Fruit fly (Drosophila melanogaster) whole organism, embryonic: Measurements from ENCODE around the gene Est-Q.
A peak's percentile ranks its signal among the peaks of the same experiment; 100 is the strongest.

Experiments used
- Atf-2 ChIP-seq: fragments of 200-800 bp; sonication (Bioruptor generic); optimal IDR thresholded peaks from 2 replicates; lab custom pipeline; 2016; ENCODE audit warnings: missing biosample characterization, missing genetic modification characterization
- CG12299 ChIP-seq: fragments of 200-800 bp; sonication (Bioruptor generic); optimal IDR thresholded peaks from 2 replicates; lab custom pipeline; 2018; ENCODE audit warnings: missing biosample characterization, mild to moderate bottlenecking, missing genetic modification characterization
- CG1233 ChIP-seq: fragments of 200-800 bp; sonication (Bioruptor generic); optimal IDR thresholded peaks from 4 replicates; lab custom pipeline; 2018; ENCODE audit warnings: missing biosample characterization, mild to moderate bottlenecking, missing genetic modification characterization
- CG15269 ChIP-seq: fragments of 200-800 bp; sonication (Bioruptor generic); optimal IDR thresholded peaks from 2 replicates; lab custom pipeline; 2018; ENCODE audit warnings: missing biosample characterization, mild to moderate bottlenecking, missing genetic modification characterization, moderate library complexity
- CG15696 ChIP-seq: fragments of 200-800 bp; sonication (Bioruptor generic); optimal IDR thresholded peaks from 2 replicates; lab custom pipeline; 2019; ENCODE audit warnings: missing biosample characterization, mild to moderate bottlenecking, missing genetic modification characterization, moderate library complexity
- CG1603 ChIP-seq: fragments of 200-800 bp; sonication (Bioruptor generic); optimal IDR thresholded peaks from 2 replicates; lab custom pipeline; 2019; ENCODE audit warnings: missing biosample characterization, mild to moderate bottlenecking, missing genetic modification characterization, moderate library complexity
- CG16779 ChIP-seq: fragments of 200-800 bp; sonication (Bioruptor generic); IDR thresholded peaks from 2 replicates; pipeline ENCODE4 v1.3.6; 2022; ENCODE audit warnings: missing biosample characterization, missing genetic modification characterization
- CG17359 ChIP-seq: fragments of 200-800 bp; sonication (Bioruptor generic); optimal IDR thresholded peaks from 3 replicates; lab custom pipeline; 2018; ENCODE audit warnings: missing biosample characterization, mild to moderate bottlenecking, missing genetic modification characterization, moderate library complexity
- CG17612 ChIP-seq: fragments of 200-800 bp; sonication (Bioruptor generic); IDR thresholded peaks from 2 replicates; pipeline ENCODE4 v1.3.6; 2022; ENCODE audit warnings: missing biosample characterization, missing genetic modification characterization
- CG2889 ChIP-seq: fragments of 200-800 bp; sonication (Bioruptor generic); IDR thresholded peaks from 3 replicates; pipeline ENCODE4 v1.3.6; 2022; ENCODE audit warnings: missing biosample characterization, missing genetic modification characterization
- CG4617 ChIP-seq: fragments of 200-800 bp; sonication (Bioruptor generic); optimal IDR thresholded peaks from 3 replicates; lab custom pipeline; 2016; ENCODE audit warnings: missing biosample characterization, missing genetic modification characterization, borderline replicate concordance
- CG7271 ChIP-seq: fragments of 200-800 bp; sonication (Bioruptor generic); optimal IDR thresholded peaks from 2 replicates; lab custom pipeline; 2018; ENCODE audit warnings: missing biosample characterization, mild to moderate bottlenecking, missing genetic modification characterization, moderate library complexity
- CG7372 ChIP-seq: fragments of 200-800 bp; sonication (Bioruptor generic); IDR thresholded peaks from 2 replicates; pipeline ENCODE4 v1.3.6; 2022; ENCODE audit warnings: missing biosample characterization, missing genetic modification characterization
- CG7963 ChIP-seq: fragments of 200-800 bp; sonication (Bioruptor generic); IDR thresholded peaks from 3 replicates; pipeline ENCODE4 v1.3.6; 2022; ENCODE audit warnings: missing biosample characterization, missing genetic modification characterization; ENCODE audit not compliant: partially characterized antibody
- CG9609 ChIP-seq: fragments of 200-800 bp; sonication (Bioruptor generic); optimal IDR thresholded peaks from 3 replicates; lab custom pipeline; 2016; ENCODE audit warnings: missing biosample characterization, missing genetic modification characterization
- CG9817 ChIP-seq: fragments of 200-800 bp; sonication (Bioruptor generic); optimal IDR thresholded peaks from 2 replicates; lab custom pipeline; 2018; ENCODE audit warnings: missing biosample characterization, mild to moderate bottlenecking, missing genetic modification characterization, moderate library complexity
- D19B ChIP-seq: fragments of 200-800 bp; sonication (Bioruptor generic); optimal IDR thresholded peaks from 2 replicates; lab custom pipeline; 2017; ENCODE audit warnings: missing biosample characterization, mild to moderate bottlenecking, missing genetic modification characterization
- Doc3 ChIP-seq: fragments of 200-800 bp; sonication (Bioruptor generic); IDR thresholded peaks from 3 replicates; pipeline ENCODE4 v1.3.6; 2022; ENCODE audit warnings: missing biosample characterization, missing genetic modification characterization; ENCODE audit not compliant: partially characterized antibody
- HLH54F ChIP-seq: fragments of 200-800 bp; sonication (Bioruptor generic); optimal IDR thresholded peaks from 3 replicates; lab custom pipeline; 2016; ENCODE audit warnings: missing biosample characterization, missing genetic modification characterization
- MBD-R2 ChIP-seq: fragments of 200-800 bp; sonication (Bioruptor generic); IDR thresholded peaks from 2 replicates; pipeline ENCODE4 v1.3.6; 2022; ENCODE audit warnings: missing biosample characterization, missing genetic modification characterization
- Meics ChIP-seq: fragments of 200-800 bp; sonication (Bioruptor generic); optimal IDR thresholded peaks from 2 replicates; lab custom pipeline; 2017; ENCODE audit warnings: missing biosample characterization, mild to moderate bottlenecking, missing genetic modification characterization
- NfI ChIP-seq: fragments of 200-800 bp; sonication (Bioruptor generic); optimal IDR thresholded peaks from 3 replicates; lab custom pipeline; 2018; ENCODE audit warnings: missing biosample characterization, mild to moderate bottlenecking, missing genetic modification characterization, moderate library complexity
- Ptx1 ChIP-seq: fragments of 200-800 bp; sonication (Bioruptor generic); IDR thresholded peaks from 2 replicates; pipeline ENCODE4 v1.3.6; 2022; ENCODE audit warnings: missing biosample characterization, missing genetic modification characterization
- Sry-β ChIP-seq: fragments of 200-800 bp; sonication (Bioruptor generic); optimal IDR thresholded peaks from 2 replicates; lab custom pipeline; 2018; ENCODE audit warnings: missing biosample characterization, mild to moderate bottlenecking, missing genetic modification characterization, moderate library complexity
- Xbp1 ChIP-seq: fragments of 200-800 bp; sonication (Bioruptor generic); optimal IDR thresholded peaks from 3 replicates; lab custom pipeline; 2016; ENCODE audit warnings: missing biosample characterization, mild to moderate bottlenecking, missing genetic modification characterization
- aop ChIP-seq: fragments of 200-800 bp; sonication (Bioruptor generic); IDR thresholded peaks from 2 replicates; pipeline ENCODE4 v1.3.6; 2022; ENCODE audit warnings: missing biosample characterization, missing genetic modification characterization
- ash1 ChIP-seq: fragments of 200-800 bp; sonication (Bioruptor generic); optimal IDR thresholded peaks from 2 replicates; lab custom pipeline; 2018; ENCODE audit warnings: missing biosample characterization, mild to moderate bottlenecking, missing genetic modification characterization
- bigmax ChIP-seq: fragments of 200-800 bp; sonication (Bioruptor generic); optimal IDR thresholded peaks from 2 replicates; lab custom pipeline; 2018; ENCODE audit warnings: missing biosample characterization, mild to moderate bottlenecking, missing genetic modification characterization
- cwo ChIP-seq: fragments of 200-800 bp; sonication (Bioruptor generic); optimal IDR thresholded peaks from 3 replicates; lab custom pipeline; 2017; ENCODE audit warnings: missing biosample characterization, missing genetic modification characterization, mild to moderate bottlenecking, moderate library complexity, missing genetic modification reagents
- ems ChIP-seq: fragments of 200-800 bp; sonication (Bioruptor generic); optimal IDR thresholded peaks from 3 replicates; lab custom pipeline; 2016; ENCODE audit warnings: missing biosample characterization, missing genetic modification characterization
- exex ChIP-seq: fragments of 200-800 bp; sonication (Bioruptor generic); optimal IDR thresholded peaks from 4 replicates; lab custom pipeline; 2018; ENCODE audit warnings: missing biosample characterization, mild to moderate bottlenecking, missing genetic modification characterization, moderate library complexity
- fu2 ChIP-seq: fragments of 200-800 bp; sonication (Bioruptor generic); optimal IDR thresholded peaks from 2 replicates; lab custom pipeline; 2016; ENCODE audit warnings: missing biosample characterization, missing genetic modification characterization
- gro ChIP-seq: fragments of 200-800 bp; sonication (Bioruptor generic); optimal IDR thresholded peaks from 2 replicates; lab custom pipeline; 2016; ENCODE audit warnings: missing biosample characterization, missing genetic modification characterization
- insv ChIP-seq, 2 experiments: fragments of 200-800 bp; sonication (Bioruptor generic); optimal IDR thresholded peaks; 3 replicates each; lab custom pipeline; 2016 to 2018; ENCODE audit warnings: missing biosample characterization in 2 of 2, missing genetic modification characterization in 2 of 2
- jing ChIP-seq: fragments of 200-800 bp; sonication (Bioruptor generic); optimal IDR thresholded peaks from 2 replicates; lab custom pipeline; 2018; ENCODE audit warnings: missing biosample characterization, mild to moderate bottlenecking, missing genetic modification characterization
- lbe ChIP-seq: fragments of 200-800 bp; sonication (Bioruptor generic); optimal IDR thresholded peaks from 2 replicates; lab custom pipeline; 2016; ENCODE audit warnings: missing biosample characterization, mild to moderate bottlenecking, missing genetic modification characterization
- odd ChIP-seq: fragments of 200-800 bp; sonication (Bioruptor generic); optimal IDR thresholded peaks from 2 replicates; lab custom pipeline; 2017; ENCODE audit warnings: missing biosample characterization, mild to moderate bottlenecking, missing genetic modification characterization
- onecut ChIP-seq: fragments of 200-800 bp; sonication (Bioruptor generic); IDR thresholded peaks from 2 replicates; pipeline ENCODE4 v1.3.6; 2022; ENCODE audit warnings: missing biosample characterization, missing genetic modification characterization
- schlank ChIP-seq: fragments of 200-800 bp; sonication (Bioruptor generic); optimal IDR thresholded peaks from 2 replicates; lab custom pipeline; 2018; ENCODE audit warnings: missing biosample characterization, mild to moderate bottlenecking, missing genetic modification characterization
- sens ChIP-seq: fragments of 200-800 bp; sonication (Bioruptor generic); peaks from one replicate; lab custom pipeline; 2016; ENCODE audit warnings: missing biosample characterization, missing genetic modification characterization
- slou ChIP-seq: fragments of 200-800 bp; sonication (Bioruptor generic); optimal IDR thresholded peaks from 3 replicates; lab custom pipeline; 2016; ENCODE audit warnings: missing biosample characterization, missing genetic modification characterization
- so ChIP-seq: fragments of 200-800 bp; sonication (Bioruptor generic); IDR thresholded peaks from 3 replicates; pipeline ENCODE4 v1.3.6; 2022; ENCODE audit warnings: missing biosample characterization, missing genetic modification characterization
- ssp ChIP-seq: fragments of 200-800 bp; sonication (Bioruptor generic); IDR thresholded peaks from 2 replicates; pipeline ENCODE4 v1.3.6; 2022; ENCODE audit warnings: missing biosample characterization, missing genetic modification characterization
- tin ChIP-seq: fragments of 200-800 bp; sonication (Bioruptor generic); optimal IDR thresholded peaks from 3 replicates; lab custom pipeline; 2016; ENCODE audit warnings: missing biosample characterization, missing genetic modification characterization
- tio ChIP-seq: fragments of 200-800 bp; sonication (Bioruptor generic); optimal IDR thresholded peaks from 2 replicates; lab custom pipeline; 2017; ENCODE audit warnings: missing biosample characterization, missing genetic modification characterization, inconsistent platforms
- unpg ChIP-seq: fragments of 200-800 bp; sonication (Bioruptor generic); optimal IDR thresholded peaks from 3 replicates; lab custom pipeline; 2018; ENCODE audit warnings: missing biosample characterization, mild to moderate bottlenecking, missing genetic modification characterization, moderate library complexity
- usp ChIP-seq: fragments of >200 bp; optimal IDR thresholded peaks from 2 replicates; lab custom pipeline; 2017; ENCODE audit warnings: missing biosample characterization, missing genetic modification characterization
- vnd ChIP-seq: fragments of 200-800 bp; sonication (Bioruptor generic); IDR thresholded peaks from 3 replicates; pipeline ENCODE4 v1.3.6; 2022; ENCODE audit warnings: missing biosample characterization, missing genetic modification characterization; ENCODE audit not compliant: partially characterized antibody
- vvl ChIP-seq: fragments of 200-800 bp; sonication (Bioruptor generic); IDR thresholded peaks from 2 replicates; pipeline ENCODE4 v1.3.6; 2022; ENCODE audit warnings: missing biosample characterization, missing genetic modification characterization

Est-Q gene

DNA sequence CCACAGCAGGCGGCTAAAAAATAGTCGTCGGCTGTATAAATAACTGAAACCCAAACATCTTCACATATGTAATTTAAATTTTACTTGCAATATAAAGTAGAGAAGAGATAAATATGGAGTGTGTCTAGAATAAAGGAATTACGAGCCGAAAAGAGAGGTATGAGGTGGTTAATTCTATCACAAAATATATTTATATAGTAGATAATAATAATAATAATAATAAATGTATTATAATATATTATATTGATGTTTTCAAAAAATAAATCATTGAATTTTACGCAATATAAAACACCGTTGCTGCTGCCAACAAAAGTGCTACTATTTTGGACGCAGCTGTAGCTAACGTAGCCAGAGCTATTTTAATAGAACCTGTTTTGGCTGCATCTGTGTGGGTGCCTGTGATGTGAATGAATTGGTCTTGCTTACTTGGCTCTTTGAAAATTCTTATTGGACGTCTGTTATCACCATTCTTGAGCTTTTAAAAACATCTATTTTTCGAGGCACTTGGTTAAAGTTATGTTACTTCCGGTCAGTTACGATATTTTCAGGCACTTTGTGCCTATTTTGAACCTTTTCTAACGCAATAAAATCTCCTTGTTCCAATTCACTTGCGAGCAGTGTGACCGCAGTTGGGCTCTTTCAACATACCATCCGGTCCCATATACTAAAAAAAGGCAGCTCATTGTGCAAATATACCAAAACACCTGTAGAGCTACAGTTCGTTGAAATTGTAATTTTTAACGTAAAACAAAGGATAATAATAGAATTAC is 4.2 kb upstream of the Est-Q start, which contains the start of gene Hr78 (continued):
- TF ChIP-seq CG16779 (no peak), Ptx1 (peak; percentile 72), ssp (no peak), CG7372 (GFP tag; lab: Robert Waterston, UW) (peak; percentile 66), onecut (GFP tag; lab: Robert Waterston, UW) (peak; percentile 51; the same call in 1 of the 2 replicates), gro (no peak), sens (GFP tag; lab: Kevin White, UChicago) (peak; percentile 88), odd (GFP tag; lab: Kevin White, UChicago) (peak; percentile 87), CG7271 (peak; percentile 71), CG17612 (GFP tag; lab: Robert Waterston, UW) (no peak), ems (GFP tag; lab: Kevin White, UChicago) (no peak), fu2 (GFP tag; lab: Kevin White, UChicago) (no peak), exex (tag; lab: Kevin White, UChicago) (no peak), vnd (no peak), tio (GFP tag; lab: Kevin White, UChicago) (peak; percentile 71), CG1233 (GFP tag; lab: Kevin White, UChicago) (peak; percentile 84), CG1603 (peak; percentile 41), NfI (peak; percentile 77), bigmax (GFP tag; lab: Kevin White, UChicago) (no peak), CG15696 (tag; lab: Kevin White, UChicago) (peak; percentile 62), schlank (tag; lab: Kevin White, UChicago) (no peak), MBD-R2 (GFP tag; lab: Robert Waterston, UW) (peak; percentile 43), Xbp1 (GFP tag; lab: Kevin White, UChicago) (peak; percentile 67), CG7963 (no peak), CG17359 (tag; lab: Kevin White, UChicago) (peak; percentile 82), slou (GFP tag; lab: Kevin White, UChicago) (no peak), HLH54F (GFP tag; lab: Kevin White, UChicago) (peak; percentile 2), CG15269 (tag; lab: Kevin White, UChicago) (peak; percentile 90), vvl (GFP tag; lab: Robert Waterston, UW) (peak; percentile 88), CG9609 (GFP tag; lab: Kevin White, UChicago) (no peak), ash1 (GFP tag; lab: Kevin White, UChicago) (no peak), D19B (GFP tag; lab: Kevin White, UChicago) (peak; percentile 69), so (0 out of 3 replicates have a peak, but pooled peaks have one; percentile 54), aop (GFP tag; lab: Robert Waterston, UW) (no peak), jing (GFP tag; lab: Kevin White, UChicago) (no peak), usp (GFP tag; lab: Kevin White, UChicago) (no peak), insv (GFP tag; optimal IDR thresholded peaks at IDR 0.05; lab: Kevin White, UChicago) (peak; percentile 89 to 99), CG9817 (tag; lab: Kevin White, UChicago) (peak; percentile 73), tin (GFP tag; lab: Kevin White, UChicago) (peak; percentile 51), Doc3 (GFP tag; lab: Robert Waterston, UW) (no peak), Sry-β (GFP tag; lab: Kevin White, UChicago) (no peak), CG12299 (tag; lab: Kevin White, UChicago) (peak; percentile 71), cwo (GFP tag; lab: Kevin White, UChicago) (peak; percentile 84), Atf-2 (GFP tag; lab: Kevin White, UChicago) (no peak), CG4617 (GFP tag; lab: Kevin White, UChicago) (peak; percentile 75), CG2889 (GFP tag; lab: Robert Waterston, UW) (0 out of 3 replicates have a peak, but pooled peaks have one; percentile 22), unpg (peak; percentile 86), Meics (peak; percentile 90), lbe (GFP tag; lab: Kevin White, UChicago) (peak; percentile 67)
